Worm (Caenorhabditis elegans) whole organism, young adult: ENCODE measurements around the gene T02C12.5.

Source experiments
- B0035.1 ChIP-seq: sonication (generic microtip); optimal IDR thresholded peaks from 2 replicates; lab custom pipeline; 2016; ENCODE audit warnings: missing genetic modification characterization, mild to moderate bottlenecking, missing compliant biosample characterization, missing genotype, missing genetic modification reagents
- B0336.3 ChIP-seq: fragments of 200-800 bp; sonication (Bioruptor generic); IDR thresholded peaks from 2 replicates; pipeline ENCODE4 v1.3.6; 2022; ENCODE audit warnings: missing genetic modification characterization, missing compliant biosample characterization
- C06A6.2 ChIP-seq: fragments of 200-800 bp; sonication (Bioruptor generic); conservative IDR thresholded peaks from 2 replicates; pipeline ENCODE4 v1.3.6; 2022; ENCODE audit warnings: missing genetic modification characterization, missing compliant biosample characterization
- F10E7.11 ChIP-seq: sonication (generic microtip); optimal IDR thresholded peaks from 2 replicates; lab custom pipeline; 2017; ENCODE audit warnings: mild to moderate bottlenecking, missing genetic modification characterization, moderate library complexity, missing compliant biosample characterization
- F23B12.7 ChIP-seq: sonication (generic microtip); optimal IDR thresholded peaks from 2 replicates; lab custom pipeline; 2017; ENCODE audit warnings: missing genetic modification characterization, mild to moderate bottlenecking, missing compliant biosample characterization, antibody characterized with exemption, moderate library complexity; ENCODE audit not compliant: insufficient read depth
- T07F8.4 ChIP-seq: sonication (generic microtip); optimal IDR thresholded peaks from 2 replicates; lab custom pipeline; 2016; ENCODE audit warnings: mild to moderate bottlenecking, missing genetic modification characterization, moderate library complexity, missing compliant biosample characterization
- Y95B8A.8 ChIP-seq: fragments of 200-800 bp; sonication (Bioruptor generic); IDR thresholded peaks from 2 replicates; pipeline ENCODE4 v1.3.6; 2022; ENCODE audit warnings: missing genetic modification reagents, missing genetic modification characterization, missing compliant biosample characterization
- aptf-3 ChIP-seq: fragments of 200-800 bp; sonication (Bioruptor generic); IDR thresholded peaks from 2 replicates; pipeline ENCODE4 v1.3.6; 2022; ENCODE audit warnings: missing genetic modification characterization, missing compliant biosample characterization
- bed-1 ChIP-seq: fragments of 200-800 bp; sonication (Bioruptor generic); IDR thresholded peaks from 2 replicates; pipeline ENCODE4 v1.3.6; 2022; ENCODE audit warnings: missing genetic modification reagents, missing genetic modification characterization, missing compliant biosample characterization
- bed-2 ChIP-seq: fragments of 200-800 bp; sonication (Bioruptor generic); IDR thresholded peaks from 2 replicates; pipeline ENCODE4 v1.3.6; 2022; ENCODE audit warnings: missing genetic modification reagents, missing genetic modification characterization, missing compliant biosample characterization
- ccch-3 ChIP-seq: fragments of 200-800 bp; sonication (Bioruptor generic); optimal IDR thresholded peaks from 2 replicates; lab custom pipeline; 2018; ENCODE audit warnings: mild to moderate bottlenecking, missing genetic modification characterization, missing compliant biosample characterization
- ceh-27 ChIP-seq: fragments of 200-800 bp; sonication (Bioruptor generic); optimal IDR thresholded peaks from 2 replicates; lab custom pipeline; 2018; ENCODE audit warnings: mild to moderate bottlenecking, missing genetic modification characterization, moderate library complexity, missing compliant biosample characterization
- ceh-40 ChIP-seq: fragments of 200-800 bp; sonication (Bioruptor generic); IDR thresholded peaks from 2 replicates; pipeline ENCODE4 v1.3.6; 2022; ENCODE audit warnings: missing genetic modification characterization, missing compliant biosample characterization
- chd-7 ChIP-seq: sonication (generic microtip); optimal IDR thresholded peaks from 2 replicates; lab custom pipeline; 2016; ENCODE audit warnings: mild to moderate bottlenecking, missing genetic modification characterization, moderate library complexity, missing compliant biosample characterization
- dox-1 ChIP-seq: fragments of 200-800 bp; sonication (Bioruptor generic); IDR thresholded peaks from 2 replicates; pipeline ENCODE4 v1.3.6; 2022; ENCODE audit warnings: missing genetic modification reagents, missing genetic modification characterization, missing compliant biosample characterization
- dpff-1 ChIP-seq: sonication (generic microtip); optimal IDR thresholded peaks from 2 replicates; lab custom pipeline; 2017; ENCODE audit warnings: mild to moderate bottlenecking, missing genetic modification characterization, missing compliant biosample characterization
- ekl-4 ChIP-seq: fragments of 200-800 bp; sonication (Bioruptor generic); IDR thresholded peaks from 2 replicates; pipeline ENCODE4 v1.3.6; 2022; ENCODE audit warnings: missing genetic modification reagents, missing genetic modification characterization, missing compliant biosample characterization
- fkh-3 ChIP-seq: sonication (generic microtip); optimal IDR thresholded peaks from 2 replicates; lab custom pipeline; 2016; ENCODE audit warnings: mild to moderate bottlenecking, missing genetic modification characterization, missing compliant biosample characterization
- hlh-26 ChIP-seq: fragments of 200-800 bp; sonication (Bioruptor generic); conservative IDR thresholded peaks from 2 replicates; pipeline ENCODE4 v1.3.6; 2022; ENCODE audit warnings: missing genetic modification reagents, missing genetic modification characterization, missing compliant biosample characterization
- hmg-1.2 ChIP-seq: fragments of 200-800 bp; sonication (Bioruptor generic); IDR thresholded peaks from 2 replicates; pipeline ENCODE4 v1.3.6; 2022; ENCODE audit warnings: missing genetic modification reagents, missing genetic modification characterization, missing compliant biosample characterization
- hmg-20 ChIP-seq: fragments of 200-800 bp; sonication (Bioruptor generic); IDR thresholded peaks from 2 replicates; pipeline ENCODE4 v1.3.6; 2022; ENCODE audit warnings: missing genetic modification reagents, missing genetic modification characterization, missing compliant biosample characterization
- hrde-1 ChIP-seq: sonication (generic microtip); optimal IDR thresholded peaks from 2 replicates; lab custom pipeline; 2016; ENCODE audit warnings: missing genetic modification characterization, mild to moderate bottlenecking, missing compliant biosample characterization, moderate library complexity, missing genotype, missing genetic modification reagents, borderline replicate concordance
- lag-1 ChIP-seq: fragments of 200-800 bp; sonication (Bioruptor generic); IDR thresholded peaks from 2 replicates; pipeline ENCODE4 v1.3.6; 2022; ENCODE audit warnings: missing genetic modification reagents, missing genetic modification characterization, missing compliant biosample characterization
- let-607 ChIP-seq, 2 experiments: fragments of 200-800 bp in 1 of 2; sonication (Bioruptor generic) in 1 of 2; sonication (generic microtip) in 1 of 2; optimal IDR thresholded peaks; 2 replicates each; lab custom pipeline; 2016 to 2018; ENCODE audit warnings: mild to moderate bottlenecking in 2 of 2, missing compliant biosample characterization in 2 of 2, missing genetic modification characterization in 2 of 2, moderate library complexity in 2 of 2, missing genotype in 1 of 2
- lin-35 ChIP-seq, 3 experiments: fragments of 150-350 bp in 2 of 3; sonication (generic microtip) in 1 of 3; optimal IDR thresholded peaks; 2 replicates each; lab custom pipeline; 2014 to 2018; ENCODE audit warnings: missing biosample characterization in 3 of 3, missing genetic modification characterization in 3 of 3, missing genetic modification reagents in 3 of 3
- lin-54 ChIP-seq: fragments of 200-800 bp; sonication (Bioruptor generic); optimal IDR thresholded peaks from 2 replicates; lab custom pipeline; 2018; ENCODE audit warnings: mild to moderate bottlenecking, missing genetic modification characterization, missing compliant biosample characterization
- madf-8 ChIP-seq: fragments of 200-800 bp; sonication (Bioruptor generic); conservative IDR thresholded peaks from 2 replicates; pipeline ENCODE4 v1.3.6; 2022; ENCODE audit warnings: missing genetic modification reagents, missing genetic modification characterization, missing compliant biosample characterization
- mel-28 ChIP-seq: sonication (generic microtip); optimal IDR thresholded peaks from 2 replicates; lab custom pipeline; 2016; ENCODE audit warnings: borderline replicate concordance, mild to moderate bottlenecking, missing genetic modification characterization, missing compliant biosample characterization
- mes-4 ChIP-seq: sonication (generic microtip); optimal IDR thresholded peaks from 2 replicates; lab custom pipeline; 2016; ENCODE audit warnings: missing genotype, missing genetic modification characterization, missing compliant biosample characterization
- mxl-1 ChIP-seq: sonication (generic microtip); optimal IDR thresholded peaks from 2 replicates; lab custom pipeline; 2016; ENCODE audit warnings: missing genetic modification characterization, missing compliant biosample characterization
- nfya-1 ChIP-seq: sonication (generic microtip); optimal IDR thresholded peaks from 2 replicates; lab custom pipeline; 2017; ENCODE audit warnings: antibody characterized with exemption, missing compliant biosample characterization, missing genetic modification characterization, borderline replicate concordance; ENCODE audit not compliant: insufficient read depth
- nfyb-1 ChIP-seq: fragments of 200-800 bp; sonication (Bioruptor generic); IDR thresholded peaks from 2 replicates; pipeline ENCODE4 v1.3.6; 2022; ENCODE audit warnings: missing genetic modification reagents, missing genetic modification characterization, missing compliant biosample characterization
- nhr-179 ChIP-seq: sonication (generic microtip); optimal IDR thresholded peaks from 2 replicates; lab custom pipeline; 2016; ENCODE audit warnings: mild to moderate bottlenecking, missing genetic modification characterization, missing compliant biosample characterization
- nhr-27 ChIP-seq: fragments of 200-800 bp; sonication (Bioruptor generic); optimal IDR thresholded peaks from 2 replicates; lab custom pipeline; 2018; ENCODE audit warnings: mild to moderate bottlenecking, missing genetic modification characterization, moderate library complexity, missing compliant biosample characterization
- rcor-1 ChIP-seq: fragments of 200-800 bp; sonication (Bioruptor generic); IDR thresholded peaks from 2 replicates; pipeline ENCODE4 v1.3.6; 2022; ENCODE audit warnings: missing genetic modification reagents, missing genetic modification characterization, missing compliant biosample characterization
- rec-8 ChIP-seq, 2 experiments: sonication (generic microtip); optimal IDR thresholded peaks; 2 replicates each; lab custom pipeline; 2016; ENCODE audit warnings: mild to moderate bottlenecking in 2 of 2, missing genetic modification characterization in 2 of 2, missing genetic modification reagents in 2 of 2, missing genotype in 2 of 2, missing biosample characterization in 1 of 2, missing compliant biosample characterization in 1 of 2, moderate library complexity in 1 of 2
- sea-2 ChIP-seq: fragments of 200-800 bp; sonication (Bioruptor generic); IDR thresholded peaks from 2 replicates; pipeline ENCODE4 v1.3.6; 2022; ENCODE audit warnings: missing genetic modification characterization, missing compliant biosample characterization
- snpc-1.1 ChIP-seq: sonication (generic microtip); optimal IDR thresholded peaks from 2 replicates; lab custom pipeline; 2017; ENCODE audit warnings: missing genetic modification characterization, mild to moderate bottlenecking, missing compliant biosample characterization, antibody characterized with exemption, moderate library complexity, missing genotype, missing genetic modification reagents; ENCODE audit not compliant: insufficient read depth
- snpc-3.4 ChIP-seq: sonication (generic microtip); optimal IDR thresholded peaks from 2 replicates; lab custom pipeline; 2017; ENCODE audit warnings: missing genetic modification characterization, mild to moderate bottlenecking, missing compliant biosample characterization, antibody characterized with exemption, moderate library complexity, missing genotype, missing genetic modification reagents
- somi-1 ChIP-seq: fragments of 200-800 bp; sonication (Bioruptor generic); optimal IDR thresholded peaks from 2 replicates; lab custom pipeline; 2018; ENCODE audit warnings: mild to moderate bottlenecking, missing genetic modification characterization, missing compliant biosample characterization
- tbx-9 ChIP-seq: sonication (generic microtip); optimal IDR thresholded peaks from 2 replicates; lab custom pipeline; 2016; ENCODE audit warnings: borderline replicate concordance, missing genetic modification characterization, inconsistent platforms, missing compliant biosample characterization
- unc-130 ChIP-seq: sonication (generic microtip); optimal IDR thresholded peaks from 2 replicates; lab custom pipeline; 2016; ENCODE audit warnings: missing genetic modification reagents, missing genetic modification characterization, missing compliant biosample characterization
- zfh-2 ChIP-seq: fragments of 200-800 bp; sonication (Bioruptor generic); conservative IDR thresholded peaks from 2 replicates; pipeline ENCODE4 v1.3.6; 2022; ENCODE audit warnings: missing genetic modification reagents, missing genetic modification characterization, missing compliant biosample characterization
- zim-3 ChIP-seq: sonication (generic microtip); optimal IDR thresholded peaks from 2 replicates; lab custom pipeline; 2017; ENCODE audit warnings: mild to moderate bottlenecking, missing genetic modification characterization, moderate library complexity, missing compliant biosample characterization
- ztf-22 ChIP-seq: fragments of 200-800 bp; sonication (Bioruptor generic); optimal IDR thresholded peaks from 2 replicates; lab custom pipeline; 2018; ENCODE audit warnings: mild to moderate bottlenecking, missing genetic modification characterization, moderate library complexity, missing compliant biosample characterization
- ztf-26 ChIP-seq: sonication (generic microtip); optimal IDR thresholded peaks from 2 replicates; lab custom pipeline; 2017; ENCODE audit warnings: missing genetic modification characterization, missing compliant biosample characterization
- ztf-28 ChIP-seq: fragments of 200-800 bp; sonication (Bioruptor generic); IDR thresholded peaks from 2 replicates; pipeline ENCODE4 v1.3.6; 2022; ENCODE audit warnings: missing genetic modification reagents, missing genetic modification characterization, missing compliant biosample characterization

The T02C12.5 gene

ce11 chrIII:4004064-4004580 is 23.8 kb downstream of the T02C12.5 start, which contains the start of gene tif-1A (continued):
- TF ChIP-seq lin-54 (peak; percentile 83), ccch-3 (GFP tag; lab: Kevin White, UChicago) (no peak), F23B12.7 (tag; lab: Kevin White, UChicago) (peak; percentile 87), let-607 (tag; optimal IDR thresholded peaks at IDR 0.05; lab: Kevin White, UChicago) (peak in 1 of 2 experiments; percentile 66), nhr-179 (no peak), ztf-28 (GFP tag; lab: Robert Waterston, UW) (no peak), rec-8 (tag; optimal IDR thresholded peaks at IDR 0.05; lab: Kevin White, UChicago) (no peak), hmg-1.2 (GFP tag; lab: Robert Waterston, UW) (peak; percentile 51; the same call in 1 of the 2 replicates), hmg-20 (GFP tag; lab: Robert Waterston, UW) (peak; percentile 54; the same call in 1 of the 2 replicates), rcor-1 (GFP tag; lab: Robert Waterston, UW) (peak; percentile 52; the same call in 1 of the 2 replicates), mxl-1 (tag; lab: Kevin White, UChicago) (no peak), snpc-3.4 (peak; percentile 79), zim-3 (no peak), madf-8 (GFP tag; lab: Robert Waterston, UW) (peak; percentile 48; the same call in 1 of the 2 replicates), ceh-27 (GFP tag; lab: Kevin White, UChicago) (peak; percentile 19), lin-35 (GFP tag; optimal IDR thresholded peaks at IDR 0.05; lab: Kevin White, UChicago) (peak in 1 of 3 experiments; percentile 81), unc-130 (GFP tag; lab: Kevin White, UChicago) (no peak), fkh-3 (no peak), Y95B8A.8 (GFP tag; lab: Robert Waterston, UW) (no peak), chd-7 (tag; lab: Kevin White, UChicago) (peak; percentile 14), bed-1 (no peak), aptf-3 (no peak), nfyb-1 (peak; percentile 85), nfya-1 (tag; lab: Kevin White, UChicago) (no peak), B0035.1 (tag; lab: Kevin White, UChicago) (no peak), sea-2 (GFP tag; lab: Robert Waterston, UW) (no peak), dox-1 (GFP tag; lab: Robert Waterston, UW) (peak; percentile 91), ztf-26 (tag; lab: Kevin White, UChicago) (peak; percentile 25), F10E7.11 (tag; lab: Kevin White, UChicago) (no peak), bed-2 (no peak), hrde-1 (tag; lab: Kevin White, UChicago) (no peak), mel-28 (tag; lab: Kevin White, UChicago) (no peak), zfh-2 (GFP tag; lab: Robert Waterston, UW) (no peak), tbx-9 (tag; lab: Kevin White, UChicago) (no peak), ztf-22 (GFP tag; lab: Kevin White, UChicago) (no peak), mes-4 (tag; lab: Kevin White, UChicago) (no peak), lag-1 (GFP tag; lab: Robert Waterston, UW) (no peak), hlh-26 (GFP tag; lab: Robert Waterston, UW) (no peak), ekl-4 (no peak; the same call in 1 of the 2 replicates), dpff-1 (no peak), nhr-27 (no peak), ceh-40 (GFP tag; lab: Robert Waterston, UW) (no peak), T07F8.4 (tag; lab: Kevin White, UChicago) (no peak), C06A6.2 (GFP tag; lab: Robert Waterston, UW) (no peak), B0336.3 (GFP tag; lab: Robert Waterston, UW) (peak; percentile 57; the same call in 1 of the 2 replicates), snpc-1.1 (no peak), somi-1 (GFP tag; lab: Kevin White, UChicago) (no peak)
